Worm (Caenorhabditis elegans) whole organism, mixed stage, embryonic: ENCODE data around the gene cnc-4.
"Not testable (repeated sequence)": the region's sequence is repeated elsewhere in the genome, so short reads cannot be mapped to it uniquely, and the experiment has no call there.

ENCODE experiments used
- blmp-1 ChIP-seq: fragments of 150-350 bp; optimal IDR thresholded peaks from 2 replicates; lab custom pipeline; 2014; ENCODE audit warnings: missing biosample characterization, missing genetic modification characterization
- ceh-39 ChIP-seq: fragments of 150-350 bp; optimal IDR thresholded peaks from 2 replicates; lab custom pipeline; 2014; ENCODE audit warnings: missing biosample characterization, missing genetic modification characterization
- ces-1 ChIP-seq: fragments of 150-350 bp; optimal IDR thresholded peaks from 2 replicates; lab custom pipeline; 2014; ENCODE audit warnings: missing biosample characterization, missing genetic modification reagents, missing genetic modification characterization
- drap-1 ChIP-seq: fragments of 200-800 bp; sonication (Bioruptor generic); optimal IDR thresholded peaks from 3 replicates; lab custom pipeline; 2018; ENCODE audit warnings: mild to moderate bottlenecking, missing genetic modification characterization, missing compliant biosample characterization
- elt-1 ChIP-seq: sonication (generic microtip); optimal IDR thresholded peaks from 2 replicates; lab custom pipeline; 2017; ENCODE audit warnings: missing genetic modification characterization, mild to moderate bottlenecking, missing compliant biosample characterization, antibody characterized with exemption, moderate library complexity, borderline replicate concordance; ENCODE audit not compliant: insufficient read depth
- lin-32 ChIP-seq: fragments of 200-800 bp; sonication (Bioruptor generic); optimal IDR thresholded peaks from 2 replicates; lab custom pipeline; 2018; ENCODE audit warnings: mild to moderate bottlenecking, missing genetic modification characterization, missing compliant biosample characterization
- lsy-2 ChIP-seq: fragments of 150-350 bp; optimal IDR thresholded peaks from 2 replicates; lab custom pipeline; 2014; ENCODE audit warnings: missing biosample characterization, missing genetic modification characterization
- nhr-12 ChIP-seq: fragments of 150-350 bp; optimal IDR thresholded peaks from 2 replicates; lab custom pipeline; 2014; ENCODE audit warnings: missing biosample characterization, missing genetic modification characterization
- nhr-237 ChIP-seq: fragments of 150-350 bp; optimal IDR thresholded peaks from 2 replicates; lab custom pipeline; 2014; ENCODE audit warnings: missing biosample characterization, missing genetic modification characterization
- nhr-28 ChIP-seq: fragments of 150-350 bp; optimal IDR thresholded peaks from 2 replicates; lab custom pipeline; 2014; ENCODE audit warnings: missing biosample characterization, missing genetic modification characterization
- snpc-4 ChIP-seq: fragments of 150-350 bp; optimal IDR thresholded peaks from 2 replicates; lab custom pipeline; 2014; ENCODE audit warnings: missing biosample characterization, missing genetic modification characterization
- tbx-8 ChIP-seq: fragments of 200-800 bp; sonication (Bioruptor generic); optimal IDR thresholded peaks from 2 replicates; lab custom pipeline; 2018; ENCODE audit warnings: mild to moderate bottlenecking, missing genetic modification characterization, moderate library complexity, missing compliant biosample characterization
- unc-62 ChIP-seq: fragments of 150-350 bp; optimal IDR thresholded peaks from 2 replicates; lab custom pipeline; 2014; ENCODE audit warnings: missing biosample characterization, missing genetic modification reagents, missing genetic modification characterization

DNA sequence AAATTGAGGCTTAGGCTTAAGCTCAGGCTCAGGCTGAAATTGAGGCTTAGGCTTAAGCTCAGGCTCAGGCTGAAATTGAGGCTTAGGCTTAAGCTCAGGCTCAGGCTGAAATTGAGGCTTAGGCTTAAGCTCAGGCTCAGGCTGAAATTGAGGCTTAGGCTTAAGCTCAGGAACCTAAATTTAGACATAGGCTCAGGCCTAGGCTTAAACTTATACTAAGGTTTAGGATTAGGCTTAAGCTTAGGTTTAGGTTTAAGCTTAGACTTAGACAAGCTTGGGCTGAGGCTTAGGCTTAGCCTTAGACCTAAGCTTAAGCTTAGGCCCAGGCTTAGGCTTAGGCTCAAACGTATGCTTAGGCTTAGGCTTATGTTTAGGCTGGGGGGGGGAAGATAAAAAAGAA, 43.9 kb downstream of the cnc-4 start:
- not testable (repeated sequence) for TF ChIP-seq lin-32 (GFP tag; lab: Kevin White, UChicago); nhr-28 (tag; lab: Kevin White, UChicago); drap-1 (GFP tag; lab: Kevin White, UChicago); ceh-39 (tag; lab: Kevin White, UChicago); ces-1; unc-62 (GFP tag; lab: Kevin White, UChicago); tbx-8 (GFP tag; lab: Kevin White, UChicago); elt-1 (tag; lab: Kevin White, UChicago); snpc-4; blmp-1 (tag; lab: Kevin White, UChicago); nhr-237; nhr-12 (tag; lab: Kevin White, UChicago); lsy-2 (tag; lab: Kevin White, UChicago)
